Fruit fly (Drosophila melanogaster): ENCODE results near the gene CG34375.

CG34375 gene

DNA sequence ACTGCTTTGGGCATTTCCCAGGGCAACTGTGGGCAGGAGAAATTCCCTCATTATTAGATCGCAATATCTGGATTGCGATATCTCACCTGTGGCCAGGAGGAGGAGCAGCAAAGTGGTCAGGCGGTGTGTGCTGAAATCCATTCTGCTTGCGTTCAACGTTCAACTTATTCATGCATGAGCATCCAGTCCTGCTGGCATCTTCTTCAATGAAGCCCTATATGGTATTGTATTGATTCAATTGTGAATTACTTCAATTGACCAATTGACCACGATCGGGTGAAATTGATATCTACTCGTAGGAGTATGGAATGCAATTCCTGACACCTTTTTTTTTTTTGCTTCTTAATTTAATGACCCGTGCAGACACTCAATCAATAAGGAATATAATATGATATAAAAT, 45.8 kb upstream of the CG34375 start:
- TF ChIP-seq CG9139 (GFP tag; optimal IDR thresholded peaks at IDR 0.05) (no peak), dsx (GFP tag; optimal IDR thresholded peaks at IDR 0.05; ENCODE audit: poor library complexity, severe bottlenecking) (no peak), Sox14 (GFP tag; optimal IDR thresholded peaks at IDR 0.05) (no peak), CG6808 (GFP tag; optimal IDR thresholded peaks at IDR 0.05) (no peak), CG4318 (GFP tag; optimal IDR thresholded peaks at IDR 0.05) (no peak), CG31627 (GFP tag; optimal IDR thresholded peaks at IDR 0.05) (no peak), CG6163 (GFP tag; IDR thresholded peaks at IDR 0.05) (no peak)

dm6 chr3R:23053936-23054335, 43.6 kb upstream of the CG34375 start, which contains the start of gene p53:
Gene p53, minus strand, starts transcription at chr3R:23054082.
- peak; percentile 62 for TF ChIP-seq acj6 (GFP tag; optimal IDR thresholded peaks at IDR 0.05)
- peak; percentile 45 for TF ChIP-seq CG6792 (GFP tag; optimal IDR thresholded peaks at IDR 0.05)
- TF ChIP-seq CG3032 (tag; optimal IDR thresholded peaks at IDR 0.05): peak; percentile 36
- no peak for TF ChIP-seq spab (GFP tag; optimal IDR thresholded peaks at IDR 0.05)
- peak; percentile 46 for TF ChIP-seq CG34406 (GFP tag; optimal IDR thresholded peaks at IDR 0.05)
- TF ChIP-seq CG11902 (GFP tag; optimal IDR thresholded peaks at IDR 0.05): no peak
- TF ChIP-seq ss (GFP tag; optimal IDR thresholded peaks at IDR 0.05): no peak
- TF ChIP-seq CG8632 (GFP tag; optimal IDR thresholded peaks at IDR 0.05): peak; percentile 3
- TF ChIP-seq dac (GFP tag; optimal IDR thresholded peaks at IDR 0.05): no peak
- TF ChIP-seq svp (GFP tag): peak; percentile 70
- TF ChIP-seq pdm3 (GFP tag; optimal IDR thresholded peaks at IDR 0.05): no peak
- no peak for TF ChIP-seq Lpt (GFP tag; optimal IDR thresholded peaks at IDR 0.05)
- TF ChIP-seq Hr38 (GFP tag; optimal IDR thresholded peaks at IDR 0.05): no peak
- peak; percentile 39 for TF ChIP-seq CG8319 (GFP tag; optimal IDR thresholded peaks at IDR 0.05)
- peak; percentile 16 for TF ChIP-seq CG11762 (GFP tag; optimal IDR thresholded peaks at IDR 0.05; ENCODE audit: insufficient read depth)
- TF ChIP-seq Ets96B (tag; optimal IDR thresholded peaks at IDR 0.05): no peak
- TF ChIP-seq CG6808 (GFP tag; optimal IDR thresholded peaks at IDR 0.05): peak; percentile 100
- TF ChIP-seq CG1621 (tag; optimal IDR thresholded peaks at IDR 0.05): peak; percentile 50
- TF ChIP-seq Gug (GFP tag; IDR thresholded peaks at IDR 0.05): no peak
- TF ChIP-seq Sox102F (GFP tag; optimal IDR thresholded peaks at IDR 0.05): peak; percentile 47
- TF ChIP-seq Smox (GFP tag; optimal IDR thresholded peaks at IDR 0.05): no peak
- TF ChIP-seq Eip93F (GFP tag; optimal IDR thresholded peaks at IDR 0.05): no peak
- peak; percentile 66 for TF ChIP-seq Met (GFP tag; optimal IDR thresholded peaks at IDR 0.05)
- TF ChIP-seq fd85E (GFP tag; optimal IDR thresholded peaks at IDR 0.05): peak; percentile 5
- TF ChIP-seq OdsH (GFP tag; optimal IDR thresholded peaks at IDR 0.05): peak; percentile 58
- no peak for TF ChIP-seq CG16779 (tag; optimal IDR thresholded peaks at IDR 0.05)
- peak; percentile 25 for TF ChIP-seq CG9139 (GFP tag; optimal IDR thresholded peaks at IDR 0.05)
- TF ChIP-seq CG10669 (GFP tag; optimal IDR thresholded peaks at IDR 0.05): no peak
- peak; percentile 42 for TF ChIP-seq fkh (GFP tag; optimal IDR thresholded peaks at IDR 0.05)
- peak; percentile 49; the same call in 1 of the 3 replicates for TF ChIP-seq eg (GFP tag; IDR thresholded peaks at IDR 0.05)
- TF ChIP-seq vri (GFP tag; optimal IDR thresholded peaks at IDR 0.05): peak; percentile 45
- TF ChIP-seq topi (GFP tag; optimal IDR thresholded peaks at IDR 0.05): peak; percentile 63
- peak; percentile 37 for TF ChIP-seq net (GFP tag; optimal IDR thresholded peaks at IDR 0.05)
- TF ChIP-seq CG15336 (GFP tag; IDR thresholded peaks at IDR 0.05): no peak
- peak; percentile 63 for TF ChIP-seq Hr39 (GFP tag; optimal IDR thresholded peaks at IDR 0.05)
- peak; percentile 70 for TF ChIP-seq esn (GFP tag; optimal IDR thresholded peaks at IDR 0.05)
- TF ChIP-seq CG10631 (GFP tag; optimal IDR thresholded peaks at IDR 0.05): no peak
- TF ChIP-seq dsx (GFP tag; optimal IDR thresholded peaks at IDR 0.05; ENCODE audit: poor library complexity, severe bottlenecking): no peak
- TF ChIP-seq CG3919 (GFP tag; optimal IDR thresholded peaks at IDR 0.05): peak; percentile 69
- TF ChIP-seq fd59A (GFP tag; optimal IDR thresholded peaks at IDR 0.05): peak; percentile 20
- peak; percentile 67 for TF ChIP-seq CG6854 (GFP tag; optimal IDR thresholded peaks at IDR 0.05)
- TF ChIP-seq CG31627 (GFP tag; optimal IDR thresholded peaks at IDR 0.05): peak; percentile 45
- peak; percentile 27 for TF ChIP-seq CG7368 (GFP tag; optimal IDR thresholded peaks at IDR 0.05)
- TF ChIP-seq Sox15 (GFP tag; optimal IDR thresholded peaks at IDR 0.05): peak; percentile 5
- TF ChIP-seq cyc (GFP tag; optimal IDR thresholded peaks at IDR 0.05): peak; percentile 71
- peak; percentile 18 for TF ChIP-seq Blimp-1 (GFP tag; optimal IDR thresholded peaks at IDR 0.05)
- peak; percentile 64 for TF ChIP-seq CG6163 (GFP tag; IDR thresholded peaks at IDR 0.05)

All from whole organism, prepupa.